Worm (Caenorhabditis elegans): Measurements from ENCODE around the gene grl-21.

The grl-21 gene

ce11 chrIV:10697022-10697979 is 40.0 kb upstream of the grl-21 start, which contains the start of gene allo-1:
TSS of gene allo-1 (minus strand) at chrIV:10697072.
- TF ChIP-seq lsy-2 (tag; optimal IDR thresholded peaks at IDR 0.05), result peak; percentile 10
- TF ChIP-seq hlh-1 (tag; optimal IDR thresholded peaks at IDR 0.05), result peak; percentile 95
- no peak for TF ChIP-seq nhr-2 (tag; optimal IDR thresholded peaks at IDR 0.05)

- no peak for TF ChIP-seq ztf-11 (tag; optimal IDR thresholded peaks at IDR 0.05)
- no peak for TF ChIP-seq elt-3 (tag; optimal IDR thresholded peaks at IDR 0.05)
- no peak for TF ChIP-seq ces-1 (GFP tag; optimal IDR thresholded peaks at IDR 0.05)
- no peak for TF ChIP-seq hlh-1 (tag; optimal IDR thresholded peaks at IDR 0.05)
- no peak for TF ChIP-seq nhr-237 (tag; optimal IDR thresholded peaks at IDR 0.05)
- TF ChIP-seq tbx-8 (GFP tag; optimal IDR thresholded peaks at IDR 0.05), result no peak
- no peak for TF ChIP-seq mep-1 (tag; optimal IDR thresholded peaks at IDR 0.05)
- TF ChIP-seq sem-2 (GFP tag; optimal IDR thresholded peaks at IDR 0.05), result no peak
- no peak for TF ChIP-seq ham-2 (GFP tag; optimal IDR thresholded peaks at IDR 0.05)
- no peak for TF ChIP-seq drap-1 (GFP tag; optimal IDR thresholded peaks at IDR 0.05)
- TF ChIP-seq nhr-12 (tag; optimal IDR thresholded peaks at IDR 0.05), result no peak
- no peak for TF ChIP-seq ceh-83 (GFP tag; optimal IDR thresholded peaks at IDR 0.05)
- TF ChIP-seq flh-1 (GFP tag; optimal IDR thresholded peaks at IDR 0.05), result no peak
- TF ChIP-seq lin-32 (GFP tag; optimal IDR thresholded peaks at IDR 0.05), result no peak
- no peak for TF ChIP-seq unc-62 (GFP tag; optimal IDR thresholded peaks at IDR 0.05)
- TF ChIP-seq zip-8 (tag; optimal IDR thresholded peaks at IDR 0.05), result no peak
- no peak for TF ChIP-seq cnd-1 (tag; optimal IDR thresholded peaks at IDR 0.05)
- TF ChIP-seq snpc-4 (tag; optimal IDR thresholded peaks at IDR 0.05), result no peak
- no peak for TF ChIP-seq lsy-2 (tag; optimal IDR thresholded peaks at IDR 0.05)
- no peak for TF ChIP-seq unc-120 (tag; optimal IDR thresholded peaks at IDR 0.05; ENCODE audit: poor library complexity, severe bottlenecking)
Measured at ce11 chrIV:10698486-10698885, 38.8 kb upstream of the grl-21 start.

ce11 chrIV:10699000-10699399 is 38.3 kb upstream of the grl-21 start:
- TF ChIP-seq unc-120 (tag; optimal IDR thresholded peaks at IDR 0.05; ENCODE audit: poor library complexity, severe bottlenecking) (no peak), nhr-237 (tag; optimal IDR thresholded peaks at IDR 0.05) (no peak), tbx-8 (GFP tag; optimal IDR thresholded peaks at IDR 0.05) (no peak), sptf-1 (tag; optimal IDR thresholded peaks at IDR 0.05) (no peak), lin-32 (GFP tag; optimal IDR thresholded peaks at IDR 0.05) (no peak), nhr-28 (tag; optimal IDR thresholded peaks at IDR 0.05) (no peak), mls-2 (tag; optimal IDR thresholded peaks at IDR 0.05) (no peak), lsy-2 (tag; optimal IDR thresholded peaks at IDR 0.05) (no peak), ceh-39 (tag; optimal IDR thresholded peaks at IDR 0.05) (no peak), nhr-12 (tag; optimal IDR thresholded peaks at IDR 0.05) (no peak), hlh-1 (tag; optimal IDR thresholded peaks at IDR 0.05) (no peak)

- no peak for TF ChIP-seq ceh-43 (GFP tag; optimal IDR thresholded peaks at IDR 0.05)
- no peak for TF ChIP-seq lsy-2 (tag; optimal IDR thresholded peaks at IDR 0.05)
- TF ChIP-seq nhr-12 (tag; optimal IDR thresholded peaks at IDR 0.05), result no peak
- TF ChIP-seq zip-8 (tag; optimal IDR thresholded peaks at IDR 0.05), result no peak
Measured at ce11 chrIV:10699660-10700059, 37.6 kb upstream of the grl-21 start, which contains the start of gene R102.11. TSS of gene R102.11 (minus strand) at chrIV:10699760.

ce11 chrIV:10701866-10702458 is 35.3 kb upstream of the grl-21 start:
- no peak for TF ChIP-seq nhr-237 (tag; optimal IDR thresholded peaks at IDR 0.05)
- TF ChIP-seq bed-3 (GFP tag; optimal IDR thresholded peaks at IDR 0.05), result no peak
- TF ChIP-seq unc-62 (GFP tag; optimal IDR thresholded peaks at IDR 0.05), result no peak
- TF ChIP-seq sem-2 (GFP tag; optimal IDR thresholded peaks at IDR 0.05), result no peak
- TF ChIP-seq mep-1 (tag; optimal IDR thresholded peaks at IDR 0.05), result no peak
- no peak for TF ChIP-seq sptf-1 (tag; optimal IDR thresholded peaks at IDR 0.05)
- TF ChIP-seq ceh-43 (GFP tag; optimal IDR thresholded peaks at IDR 0.05), result no peak
- TF ChIP-seq ces-1 (GFP tag; optimal IDR thresholded peaks at IDR 0.05), result no peak
- no peak for TF ChIP-seq lsy-2 (tag; optimal IDR thresholded peaks at IDR 0.05)
- no peak for TF ChIP-seq ztf-11 (tag; optimal IDR thresholded peaks at IDR 0.05)

Data from whole organism, mixed stage, embryonic.